Worm (Caenorhabditis elegans) whole organism, young adult: Measurements from ENCODE around the gene fust-1.

Experiments
- F33H1.4 ChIP-seq: fragments of 200-800 bp; sonication (Bioruptor generic); IDR thresholded peaks from 2 replicates; pipeline ENCODE4 v1.3.6; 2022; ENCODE audit warnings: missing genetic modification reagents, missing genetic modification characterization, missing compliant biosample characterization
- fkh-3 ChIP-seq: sonication (generic microtip); optimal IDR thresholded peaks from 2 replicates; lab custom pipeline; 2016; ENCODE audit warnings: mild to moderate bottlenecking, missing genetic modification characterization, missing compliant biosample characterization
- let-607 ChIP-seq, 2 experiments: fragments of 200-800 bp in 1 of 2; sonication (Bioruptor generic) in 1 of 2; sonication (generic microtip) in 1 of 2; optimal IDR thresholded peaks; 2 replicates each; lab custom pipeline; 2016 to 2018; ENCODE audit warnings: mild to moderate bottlenecking in 2 of 2, missing compliant biosample characterization in 2 of 2, missing genetic modification characterization in 2 of 2, moderate library complexity in 2 of 2, missing genotype in 1 of 2
- snpc-4 ChIP-seq, 5 experiments: fragments of 150-350 bp in 1 of 5; sonication (generic microtip) in 4 of 5; optimal IDR thresholded peaks; 2 replicates each; lab custom pipeline; 2014 to 2018; ENCODE audit warnings: missing genetic modification characterization in 5 of 5, missing biosample characterization in 3 of 5, antibody characterized with exemption in 2 of 5, mild to moderate bottlenecking in 2 of 5, missing compliant biosample characterization in 2 of 5, missing genotype in 2 of 5, moderate library complexity in 2 of 5, missing genetic modification reagents in 1 of 5

DNA sequence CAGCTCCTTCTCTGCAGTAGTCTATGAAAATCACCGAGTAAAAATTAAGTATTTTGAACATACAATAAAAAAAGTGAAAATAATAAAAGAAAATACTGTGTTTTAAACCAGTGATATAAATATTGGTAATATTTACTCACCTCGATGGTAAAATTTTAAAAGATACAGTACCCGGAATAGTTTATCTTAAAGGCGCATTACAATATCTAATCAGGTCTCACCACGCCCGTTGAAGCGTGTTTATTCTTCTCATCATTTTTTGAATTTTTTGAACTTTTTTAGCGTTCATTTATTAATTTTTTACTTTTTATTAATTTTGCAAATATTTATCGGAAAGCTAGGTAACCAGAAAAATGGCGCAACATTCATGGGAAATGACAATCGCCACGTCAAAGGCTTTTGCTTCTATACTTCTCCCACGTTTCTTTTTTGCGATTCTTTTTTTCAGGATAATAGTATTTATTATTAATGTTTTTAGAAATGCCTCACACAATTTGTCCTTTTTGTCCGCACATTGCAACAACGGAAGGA lies 30.6 kb upstream of the fust-1 start, which contains the start of gene F10E7.2:
- TF ChIP-seq let-607 (tag; optimal IDR thresholded peaks at IDR 0.05; lab: Kevin White, UChicago) (no peak), fkh-3 (tag; lab: Kevin White, UChicago) (no peak), F33H1.4 (GFP tag; lab: Robert Waterston, UW) (peak; percentile 84), snpc-4 (GFP tag; optimal IDR thresholded peaks at IDR 0.05; lab: Kevin White, UChicago) (no peak), snpc-4 (tag; optimal IDR thresholded peaks at IDR 0.05; lab: Kevin White, UChicago) (peak in 1 of 4 experiments; percentile 19)
